Worm (Caenorhabditis elegans) whole organism, early embryonic: ENCODE results near the gene nhr-134.

Experiments
- B0310.2 ChIP-seq: sonication (generic microtip); optimal IDR thresholded peaks from 2 replicates; lab custom pipeline; 2016; ENCODE audit warnings: mild to moderate bottlenecking, missing genetic modification characterization, missing compliant biosample characterization
- F13C5.2 ChIP-seq: sonication (generic microtip); optimal IDR thresholded peaks from 2 replicates; lab custom pipeline; 2017; ENCODE audit warnings: mild to moderate bottlenecking, missing genetic modification characterization, inconsistent platforms, missing compliant biosample characterization
- aly-1 ChIP-seq: sonication (generic microtip); optimal IDR thresholded peaks from 2 replicates; lab custom pipeline; 2016; ENCODE audit warnings: missing genetic modification characterization, missing compliant biosample characterization
- ama-1 ChIP-seq: fragments of 150-350 bp; optimal IDR thresholded peaks from 2 replicates; lab custom pipeline; 2014
- ceh-13 ChIP-seq: fragments of 200-800 bp; sonication (Bioruptor generic); optimal IDR thresholded peaks from 2 replicates; lab custom pipeline; 2018; ENCODE audit warnings: mild to moderate bottlenecking, missing genetic modification characterization, missing compliant biosample characterization
- ceh-36 ChIP-seq: sonication (generic microtip); optimal IDR thresholded peaks from 2 replicates; lab custom pipeline; 2016; ENCODE audit warnings: missing genetic modification characterization, inconsistent platforms, missing compliant biosample characterization
- ets-7 ChIP-seq: sonication (generic microtip); optimal IDR thresholded peaks from 2 replicates; lab custom pipeline; 2016; ENCODE audit warnings: missing genotype, missing genetic modification characterization, missing compliant biosample characterization
- flt-1 ChIP-seq: fragments of 200-800 bp; sonication (Bioruptor generic); IDR thresholded peaks from 2 replicates; pipeline ENCODE4 v1.3.6; 2022; ENCODE audit warnings: missing genetic modification characterization, missing compliant biosample characterization
- hmbx-1 ChIP-seq: sonication (generic microtip); optimal IDR thresholded peaks from 2 replicates; lab custom pipeline; 2016; ENCODE audit warnings: mild to moderate bottlenecking, missing genetic modification characterization, missing compliant biosample characterization
- hmg-4 ChIP-seq: fragments of 200-800 bp; sonication (Bioruptor generic); optimal IDR thresholded peaks from 2 replicates; lab custom pipeline; 2018; ENCODE audit warnings: mild to moderate bottlenecking, missing genetic modification characterization, missing compliant biosample characterization
- hnd-1 ChIP-seq: sonication (generic microtip); optimal IDR thresholded peaks from 2 replicates; lab custom pipeline; 2016; ENCODE audit warnings: missing genetic modification characterization, missing compliant biosample characterization
- pes-1 ChIP-seq: fragments of 200-800 bp; sonication (Bioruptor generic); IDR thresholded peaks from 2 replicates; pipeline ENCODE4 v1.3.6; 2022; ENCODE audit warnings: missing genetic modification reagents, missing genetic modification characterization, missing compliant biosample characterization
- scrt-1 ChIP-seq: fragments of 200-800 bp; sonication (Bioruptor generic); IDR thresholded peaks from 2 replicates; pipeline ENCODE4 v1.3.6; 2022; ENCODE audit warnings: missing genetic modification characterization, missing compliant biosample characterization
- sea-1 ChIP-seq: fragments of 200-800 bp; sonication (Bioruptor generic); conservative IDR thresholded peaks from 2 replicates; pipeline ENCODE4 v1.3.6; 2022; ENCODE audit warnings: missing genetic modification characterization, missing compliant biosample characterization
- tbx-11 ChIP-seq: fragments of 200-800 bp; sonication (Bioruptor generic); IDR thresholded peaks from 2 replicates; pipeline ENCODE4 v1.3.6; 2022; ENCODE audit warnings: missing genetic modification characterization, missing compliant biosample characterization
- tbx-37 ChIP-seq: fragments of 200-800 bp; sonication (Bioruptor generic); conservative IDR thresholded peaks from 2 replicates; pipeline ENCODE4 v1.3.6; 2022; ENCODE audit warnings: missing genetic modification reagents, missing genetic modification characterization, missing compliant biosample characterization
- tra-4 ChIP-seq: sonication (generic microtip); optimal IDR thresholded peaks from 2 replicates; lab custom pipeline; 2017; ENCODE audit warnings: missing genetic modification characterization, missing compliant biosample characterization

Gene nhr-134

ce11 chrV:2226903-2227302 is 4.1 kb upstream of the nhr-134 start, which contains the start of gene nhr-18:
Gene nhr-18, plus strand, starts transcription at chrV:2227203.
- TF ChIP-seq scrt-1: no peak
- no peak for TF ChIP-seq tbx-11 (GFP tag; lab: Robert Waterston, UW)
- no peak for TF ChIP-seq B0310.2 (tag; lab: Kevin White, UChicago)

ce11 chrV:2228781-2229180 is 2.2 kb upstream of the nhr-134 start, which contains the start of gene nhr-126:
Gene nhr-126, plus strand, starts transcription at chrV:2229081.
- TF ChIP-seq ets-7 (tag; lab: Kevin White, UChicago) (no peak), scrt-1 (no peak), hnd-1 (tag; lab: Kevin White, UChicago) (no peak), pes-1 (no peak), B0310.2 (tag; lab: Kevin White, UChicago) (no peak), F13C5.2 (no peak), tbx-11 (GFP tag; lab: Robert Waterston, UW) (no peak), hmg-4 (GFP tag; lab: Kevin White, UChicago) (no peak), aly-1 (tag; lab: Kevin White, UChicago) (no peak), sea-1 (GFP tag; lab: Robert Waterston, UW) (no peak), tbx-37 (GFP tag; lab: Robert Waterston, UW) (no peak), flt-1 (GFP tag; lab: Robert Waterston, UW) (no peak), ceh-13 (GFP tag; lab: Kevin White, UChicago) (no peak), tra-4 (tag; lab: Kevin White, UChicago) (no peak), ceh-36 (tag; lab: Kevin White, UChicago) (no peak), hmbx-1 (no peak)

ce11 chrV:2233177-2233576 is 2.2 kb downstream of the nhr-134 start, which contains the start of gene nhr-96:
Gene nhr-96, plus strand, starts transcription at chrV:2233477.
- no peak for TF ChIP-seq ama-1 (lab: Kevin White, UChicago)
- TF ChIP-seq ceh-36 (tag; lab: Kevin White, UChicago): no peak
- no peak for TF ChIP-seq tra-4 (tag; lab: Kevin White, UChicago)
- TF ChIP-seq ceh-13 (GFP tag; lab: Kevin White, UChicago): no peak
- TF ChIP-seq aly-1 (tag; lab: Kevin White, UChicago): no peak
- no peak for TF ChIP-seq hmbx-1

- TF ChIP-seq ama-1 (lab: Kevin White, UChicago) (no peak), scrt-1 (no peak), hmg-4 (GFP tag; lab: Kevin White, UChicago) (no peak), B0310.2 (tag; lab: Kevin White, UChicago) (no peak), ets-7 (tag; lab: Kevin White, UChicago) (no peak), pes-1 (no peak), hmbx-1 (no peak), tra-4 (tag; lab: Kevin White, UChicago) (no peak), ceh-13 (GFP tag; lab: Kevin White, UChicago) (no peak), sea-1 (GFP tag; lab: Robert Waterston, UW) (no peak), hnd-1 (tag; lab: Kevin White, UChicago) (no peak), F13C5.2 (no peak), tbx-37 (GFP tag; lab: Robert Waterston, UW) (no peak), aly-1 (tag; lab: Kevin White, UChicago) (no peak)
These were observed 4.8 kb downstream of the nhr-134 start, which contains the start of gene cyp-33C4 for ce11 chrV:2235848-2236247. Gene cyp-33C4, plus strand, starts transcription at chrV:2236140.

- TF ChIP-seq flt-1 (GFP tag; lab: Robert Waterston, UW): no peak
- TF ChIP-seq scrt-1: no peak
- no peak for TF ChIP-seq ama-1 (lab: Kevin White, UChicago)
- no peak for TF ChIP-seq hmg-4 (GFP tag; lab: Kevin White, UChicago)
- TF ChIP-seq ceh-13 (GFP tag; lab: Kevin White, UChicago): no peak
- no peak for TF ChIP-seq aly-1 (tag; lab: Kevin White, UChicago)
- no peak for TF ChIP-seq tra-4 (tag; lab: Kevin White, UChicago)
- TF ChIP-seq hmbx-1: no peak
These were observed 7.0 kb downstream of the nhr-134 start for ce11 chrV:2238012-2238411.

ce11 chrV:2242630-2243029 is 11.6 kb downstream of the nhr-134 start, which contains the start of gene cyp-33C3:
Gene cyp-33C3, plus strand, starts transcription at chrV:2242778.
- TF ChIP-seq ceh-13 (GFP tag; lab: Kevin White, UChicago) (no peak), hmg-4 (GFP tag; lab: Kevin White, UChicago) (no peak), ets-7 (tag; lab: Kevin White, UChicago) (no peak), flt-1 (GFP tag; lab: Robert Waterston, UW) (no peak), hmbx-1 (no peak), scrt-1 (no peak), F13C5.2 (no peak), ama-1 (lab: Kevin White, UChicago) (no peak), tbx-37 (GFP tag; lab: Robert Waterston, UW) (no peak), B0310.2 (tag; lab: Kevin White, UChicago) (no peak), pes-1 (no peak), aly-1 (tag; lab: Kevin White, UChicago) (no peak), tbx-11 (GFP tag; lab: Robert Waterston, UW) (no peak), hnd-1 (tag; lab: Kevin White, UChicago) (no peak), sea-1 (GFP tag; lab: Robert Waterston, UW) (no peak), ceh-36 (tag; lab: Kevin White, UChicago) (no peak), tra-4 (tag; lab: Kevin White, UChicago) (no peak)

- TF ChIP-seq ceh-36 (tag; lab: Kevin White, UChicago): no peak
- no peak for TF ChIP-seq tbx-37 (GFP tag; lab: Robert Waterston, UW)
- TF ChIP-seq ama-1 (lab: Kevin White, UChicago): no peak
- no peak for TF ChIP-seq sea-1 (GFP tag; lab: Robert Waterston, UW)
- TF ChIP-seq tra-4 (tag; lab: Kevin White, UChicago): no peak
- no peak for TF ChIP-seq F13C5.2
- no peak for TF ChIP-seq flt-1 (GFP tag; lab: Robert Waterston, UW)
- no peak for TF ChIP-seq scrt-1
- no peak for TF ChIP-seq ets-7 (tag; lab: Kevin White, UChicago)
- TF ChIP-seq ceh-13 (GFP tag; lab: Kevin White, UChicago): no peak
- TF ChIP-seq hnd-1 (tag; lab: Kevin White, UChicago): no peak
- no peak for TF ChIP-seq B0310.2 (tag; lab: Kevin White, UChicago)
- TF ChIP-seq hmg-4 (GFP tag; lab: Kevin White, UChicago): no peak
- no peak for TF ChIP-seq tbx-11 (GFP tag; lab: Robert Waterston, UW)
- TF ChIP-seq pes-1: no peak
- TF ChIP-seq hmbx-1: no peak
- TF ChIP-seq aly-1 (tag; lab: Kevin White, UChicago): no peak
These were observed 13.7 kb downstream of the nhr-134 start, which contains the start of gene cyp-33C5 for ce11 chrV:2244751-2245150. Gene cyp-33C5, plus strand, starts transcription at chrV:2245004.
